Worm (Caenorhabditis elegans) whole organism, young adult: Measurements from ENCODE around the gene C48B4.7.

ENCODE experiments used
- B0035.1 ChIP-seq: sonication (generic microtip); optimal IDR thresholded peaks from 2 replicates; lab custom pipeline; 2016; ENCODE audit warnings: missing genetic modification characterization, mild to moderate bottlenecking, missing compliant biosample characterization, missing genotype, missing genetic modification reagents
- B0336.3 ChIP-seq: fragments of 200-800 bp; sonication (Bioruptor generic); IDR thresholded peaks from 2 replicates; pipeline ENCODE4 v1.3.6; 2022; ENCODE audit warnings: missing genetic modification characterization, missing compliant biosample characterization
- C06A6.2 ChIP-seq: fragments of 200-800 bp; sonication (Bioruptor generic); conservative IDR thresholded peaks from 2 replicates; pipeline ENCODE4 v1.3.6; 2022; ENCODE audit warnings: missing genetic modification characterization, missing compliant biosample characterization
- F10E7.11 ChIP-seq: sonication (generic microtip); optimal IDR thresholded peaks from 2 replicates; lab custom pipeline; 2017; ENCODE audit warnings: mild to moderate bottlenecking, missing genetic modification characterization, moderate library complexity, missing compliant biosample characterization
- F33H1.4 ChIP-seq: fragments of 200-800 bp; sonication (Bioruptor generic); IDR thresholded peaks from 2 replicates; pipeline ENCODE4 v1.3.6; 2022; ENCODE audit warnings: missing genetic modification reagents, missing genetic modification characterization, missing compliant biosample characterization
- F37B4.10 ChIP-seq: fragments of 200-800 bp; sonication (Bioruptor generic); IDR thresholded peaks from 2 replicates; pipeline ENCODE4 v1.3.6; 2022; ENCODE audit warnings: missing genetic modification characterization, missing compliant biosample characterization
- F49E8.2 ChIP-seq: sonication (generic microtip); optimal IDR thresholded peaks from 3 replicates; lab custom pipeline; 2017; ENCODE audit warnings: missing genetic modification characterization, mild to moderate bottlenecking, missing compliant biosample characterization, antibody characterized with exemption, moderate library complexity; ENCODE audit not compliant: insufficient read depth
- F57A8.1 ChIP-seq: fragments of 200-800 bp; sonication (Bioruptor generic); optimal IDR thresholded peaks from 2 replicates; lab custom pipeline; 2018; ENCODE audit warnings: mild to moderate bottlenecking, missing genetic modification characterization, moderate library complexity, missing compliant biosample characterization
- Y53F4B.3 ChIP-seq: fragments of 200-800 bp; sonication (Bioruptor generic); IDR thresholded peaks from 2 replicates; pipeline ENCODE4 v1.3.6; 2022; ENCODE audit warnings: missing genetic modification reagents, missing genetic modification characterization, missing compliant biosample characterization
- Y56A3A.18 ChIP-seq: fragments of 200-800 bp; sonication (Bioruptor generic); IDR thresholded peaks from 2 replicates; pipeline ENCODE4 v1.3.6; 2022; ENCODE audit warnings: missing genetic modification reagents, missing genetic modification characterization, missing compliant biosample characterization
- Y67H2A.10 ChIP-seq: fragments of 200-800 bp; sonication (Bioruptor generic); conservative IDR thresholded peaks from 2 replicates; pipeline ENCODE4 v1.3.6; 2022; ENCODE audit warnings: missing genetic modification reagents, missing genetic modification characterization, missing compliant biosample characterization
- aptf-3 ChIP-seq: fragments of 200-800 bp; sonication (Bioruptor generic); IDR thresholded peaks from 2 replicates; pipeline ENCODE4 v1.3.6; 2022; ENCODE audit warnings: missing genetic modification characterization, missing compliant biosample characterization
- atf-7 ChIP-seq: sonication (generic microtip); optimal IDR thresholded peaks from 2 replicates; lab custom pipeline; 2017; ENCODE audit warnings: mild to moderate bottlenecking, missing genetic modification characterization, missing compliant biosample characterization
- athp-1 ChIP-seq: sonication (generic microtip); optimal IDR thresholded peaks from 2 replicates; lab custom pipeline; 2017; ENCODE audit warnings: mild to moderate bottlenecking, missing genetic modification characterization, missing compliant biosample characterization
- bed-1 ChIP-seq: fragments of 200-800 bp; sonication (Bioruptor generic); IDR thresholded peaks from 2 replicates; pipeline ENCODE4 v1.3.6; 2022; ENCODE audit warnings: missing genetic modification reagents, missing genetic modification characterization, missing compliant biosample characterization
- ceh-27 ChIP-seq: fragments of 200-800 bp; sonication (Bioruptor generic); optimal IDR thresholded peaks from 2 replicates; lab custom pipeline; 2018; ENCODE audit warnings: mild to moderate bottlenecking, missing genetic modification characterization, moderate library complexity, missing compliant biosample characterization
- ceh-91 ChIP-seq: fragments of 200-800 bp; sonication (Bioruptor generic); IDR thresholded peaks from 2 replicates; pipeline ENCODE4 v1.3.6; 2022; ENCODE audit warnings: missing genetic modification reagents, missing genetic modification characterization, missing compliant biosample characterization
- efl-1 ChIP-seq: fragments of 150-350 bp; optimal IDR thresholded peaks from 2 replicates; lab custom pipeline; 2014; ENCODE audit warnings: missing biosample characterization, missing genetic modification reagents, missing genetic modification characterization
- egl-18 ChIP-seq: fragments of 200-800 bp; sonication (Bioruptor generic); IDR thresholded peaks from 2 replicates; pipeline ENCODE4 v1.3.6; 2022; ENCODE audit warnings: missing genetic modification reagents, missing genetic modification characterization, missing compliant biosample characterization
- egrh-3 ChIP-seq: fragments of 200-800 bp; sonication (Bioruptor generic); IDR thresholded peaks from 2 replicates; pipeline ENCODE4 v1.3.6; 2022; ENCODE audit warnings: missing genetic modification reagents, missing genetic modification characterization, missing compliant biosample characterization
- ekl-4 ChIP-seq: fragments of 200-800 bp; sonication (Bioruptor generic); IDR thresholded peaks from 2 replicates; pipeline ENCODE4 v1.3.6; 2022; ENCODE audit warnings: missing genetic modification reagents, missing genetic modification characterization, missing compliant biosample characterization
- him-1 ChIP-seq: sonication (generic microtip); optimal IDR thresholded peaks from 2 replicates; lab custom pipeline; 2016; ENCODE audit warnings: missing genotype, missing genetic modification reagents, missing genetic modification characterization, missing compliant biosample characterization
- hlh-26 ChIP-seq: fragments of 200-800 bp; sonication (Bioruptor generic); conservative IDR thresholded peaks from 2 replicates; pipeline ENCODE4 v1.3.6; 2022; ENCODE audit warnings: missing genetic modification reagents, missing genetic modification characterization, missing compliant biosample characterization
- hrde-1 ChIP-seq: sonication (generic microtip); optimal IDR thresholded peaks from 2 replicates; lab custom pipeline; 2016; ENCODE audit warnings: missing genetic modification characterization, mild to moderate bottlenecking, missing compliant biosample characterization, moderate library complexity, missing genotype, missing genetic modification reagents, borderline replicate concordance
- hsf-1 ChIP-seq: fragments of 200-800 bp; sonication (Bioruptor generic); IDR thresholded peaks from 2 replicates; pipeline ENCODE4 v1.3.6; 2022; ENCODE audit warnings: missing genetic modification reagents, missing genetic modification characterization, missing compliant biosample characterization
- lag-1 ChIP-seq: fragments of 200-800 bp; sonication (Bioruptor generic); IDR thresholded peaks from 2 replicates; pipeline ENCODE4 v1.3.6; 2022; ENCODE audit warnings: missing genetic modification reagents, missing genetic modification characterization, missing compliant biosample characterization
- let-607 ChIP-seq, 2 experiments: fragments of 200-800 bp in 1 of 2; sonication (Bioruptor generic) in 1 of 2; sonication (generic microtip) in 1 of 2; optimal IDR thresholded peaks; 2 replicates each; lab custom pipeline; 2016 to 2018; ENCODE audit warnings: mild to moderate bottlenecking in 2 of 2, missing compliant biosample characterization in 2 of 2, missing genetic modification characterization in 2 of 2, moderate library complexity in 2 of 2, missing genotype in 1 of 2
- lin-35 ChIP-seq, 3 experiments: fragments of 150-350 bp in 2 of 3; sonication (generic microtip) in 1 of 3; optimal IDR thresholded peaks; 2 replicates each; lab custom pipeline; 2014 to 2018; ENCODE audit warnings: missing biosample characterization in 3 of 3, missing genetic modification characterization in 3 of 3, missing genetic modification reagents in 3 of 3
- lin-40 ChIP-seq: sonication (generic microtip); optimal IDR thresholded peaks from 2 replicates; lab custom pipeline; 2016; ENCODE audit warnings: missing genetic modification characterization, mild to moderate bottlenecking, missing compliant biosample characterization, missing genotype, missing genetic modification reagents
- lsy-27 ChIP-seq: sonication (generic microtip); optimal IDR thresholded peaks from 2 replicates; lab custom pipeline; 2017; ENCODE audit warnings: missing genetic modification characterization, mild to moderate bottlenecking, missing compliant biosample characterization, antibody characterized with exemption, missing genotype, borderline replicate concordance; ENCODE audit not compliant: insufficient read depth
- madf-3 ChIP-seq: fragments of 200-800 bp; sonication (Bioruptor generic); IDR thresholded peaks from 2 replicates; pipeline ENCODE4 v1.3.6; 2022; ENCODE audit warnings: missing genetic modification reagents, missing genetic modification characterization, missing compliant biosample characterization
- mel-28 ChIP-seq: sonication (generic microtip); optimal IDR thresholded peaks from 2 replicates; lab custom pipeline; 2016; ENCODE audit warnings: borderline replicate concordance, mild to moderate bottlenecking, missing genetic modification characterization, missing compliant biosample characterization
- mxl-1 ChIP-seq: sonication (generic microtip); optimal IDR thresholded peaks from 2 replicates; lab custom pipeline; 2016; ENCODE audit warnings: missing genetic modification characterization, missing compliant biosample characterization
- nfya-1 ChIP-seq: sonication (generic microtip); optimal IDR thresholded peaks from 2 replicates; lab custom pipeline; 2017; ENCODE audit warnings: antibody characterized with exemption, missing compliant biosample characterization, missing genetic modification characterization, borderline replicate concordance; ENCODE audit not compliant: insufficient read depth
- nhr-179 ChIP-seq: sonication (generic microtip); optimal IDR thresholded peaks from 2 replicates; lab custom pipeline; 2016; ENCODE audit warnings: mild to moderate bottlenecking, missing genetic modification characterization, missing compliant biosample characterization
- nhr-27 ChIP-seq: fragments of 200-800 bp; sonication (Bioruptor generic); optimal IDR thresholded peaks from 2 replicates; lab custom pipeline; 2018; ENCODE audit warnings: mild to moderate bottlenecking, missing genetic modification characterization, moderate library complexity, missing compliant biosample characterization
- pha-4 ChIP-seq: fragments of 150-350 bp; sonication (generic microtip); optimal IDR thresholded peaks from 2 replicates; lab custom pipeline; 2014; ENCODE audit warnings: missing biosample characterization, missing genetic modification reagents, missing genetic modification characterization
- rec-8 ChIP-seq, 2 experiments: sonication (generic microtip); optimal IDR thresholded peaks; 2 replicates each; lab custom pipeline; 2016; ENCODE audit warnings: mild to moderate bottlenecking in 2 of 2, missing genetic modification characterization in 2 of 2, missing genetic modification reagents in 2 of 2, missing genotype in 2 of 2, missing biosample characterization in 1 of 2, missing compliant biosample characterization in 1 of 2, moderate library complexity in 1 of 2
- rpc-1 ChIP-seq, 2 experiments: fragments of 150-350 bp in 1 of 2; sonication (generic microtip) in 1 of 2; optimal IDR thresholded peaks; 2 replicates each; lab custom pipeline; 2014 to 2018; ENCODE audit warnings: missing biosample characterization in 1 of 2, missing genetic modification characterization in 1 of 2, missing genetic modification reagents in 1 of 2, missing genotype in 1 of 2
- sdz-38 ChIP-seq: sonication (generic microtip); optimal IDR thresholded peaks from 2 replicates; lab custom pipeline; 2016; ENCODE audit warnings: missing genotype, missing genetic modification characterization, missing compliant biosample characterization
- sea-2 ChIP-seq: fragments of 200-800 bp; sonication (Bioruptor generic); IDR thresholded peaks from 2 replicates; pipeline ENCODE4 v1.3.6; 2022; ENCODE audit warnings: missing genetic modification characterization, missing compliant biosample characterization
- snpc-1.3 ChIP-seq: sonication (generic microtip); optimal IDR thresholded peaks from 2 replicates; lab custom pipeline; 2017; ENCODE audit warnings: missing genetic modification characterization, mild to moderate bottlenecking, missing compliant biosample characterization, antibody characterized with exemption, moderate library complexity, missing genotype, missing genetic modification reagents; ENCODE audit not compliant: insufficient read depth
- tlf-1 ChIP-seq: fragments of 200-800 bp; sonication (Bioruptor generic); optimal IDR thresholded peaks from 2 replicates; lab custom pipeline; 2018; ENCODE audit warnings: mild to moderate bottlenecking, missing genetic modification characterization, missing compliant biosample characterization
- zim-3 ChIP-seq: sonication (generic microtip); optimal IDR thresholded peaks from 2 replicates; lab custom pipeline; 2017; ENCODE audit warnings: mild to moderate bottlenecking, missing genetic modification characterization, moderate library complexity, missing compliant biosample characterization
- ztf-25 ChIP-seq: fragments of 200-800 bp; sonication (Bioruptor generic); IDR thresholded peaks from 2 replicates; pipeline ENCODE4 v1.3.6; 2022; ENCODE audit warnings: missing genetic modification reagents, missing genetic modification characterization, missing compliant biosample characterization
- ztf-6 ChIP-seq: fragments of 200-800 bp; sonication (Bioruptor generic); IDR thresholded peaks from 2 replicates; pipeline ENCODE4 v1.3.6; 2022; ENCODE audit warnings: missing genetic modification reagents, missing genetic modification characterization, missing compliant biosample characterization

C48B4.7 gene

ce11 chrIII:9521410-9522090 is 37.7 kb downstream of the C48B4.7 start, which contains the start of the genes clu-1 and prp-40:
Gene clu-1 (minus strand): TSS chrIII:9521460.
Gene prp-40 (plus strand): TSS chrIII:9522075.
- TF ChIP-seq bed-1 (GFP tag; lab: Robert Waterston, UW) (no peak), lag-1 (GFP tag; lab: Robert Waterston, UW) (no peak), Y67H2A.10 (GFP tag; lab: Robert Waterston, UW) (no peak), C06A6.2 (GFP tag; lab: Robert Waterston, UW) (peak; percentile 54; the same call in 1 of the 2 replicates), efl-1 (GFP tag; lab: Kevin White, UChicago) (peak; percentile 54), lsy-27 (tag; lab: Kevin White, UChicago) (no peak), aptf-3 (GFP tag; lab: Robert Waterston, UW) (no peak), F57A8.1 (no peak), let-607 (tag; optimal IDR thresholded peaks at IDR 0.05; lab: Kevin White, UChicago) (peak in 1 of 2 experiments; percentile 54), B0035.1 (no peak), ekl-4 (GFP tag; lab: Robert Waterston, UW) (peak; percentile 85), hrde-1 (tag; lab: Kevin White, UChicago) (no peak), him-1 (tag; lab: Kevin White, UChicago) (peak; percentile 27), athp-1 (tag; lab: Kevin White, UChicago) (peak; percentile 5), F49E8.2 (peak; percentile 32), tlf-1 (GFP tag; lab: Kevin White, UChicago) (peak; percentile 69), F10E7.11 (tag; lab: Kevin White, UChicago) (no peak), mxl-1 (tag; lab: Kevin White, UChicago) (no peak), snpc-1.3 (tag; lab: Kevin White, UChicago) (peak; percentile 76), madf-3 (no peak), sdz-38 (tag; lab: Kevin White, UChicago) (no peak), ztf-25 (GFP tag; lab: Robert Waterston, UW) (no peak), egrh-3 (GFP tag; lab: Robert Waterston, UW) (no peak), nfya-1 (no peak), mel-28 (no peak), nhr-179 (tag; lab: Kevin White, UChicago) (no peak), egl-18 (no peak), sea-2 (GFP tag; lab: Robert Waterston, UW) (no peak), zim-3 (tag; lab: Kevin White, UChicago) (no peak), F33H1.4 (peak; percentile 70), atf-7 (peak; percentile 39), nhr-27 (tag; lab: Kevin White, UChicago) (no peak), ceh-91 (GFP tag; lab: Robert Waterston, UW) (peak; percentile 67), F37B4.10 (GFP tag; lab: Robert Waterston, UW) (no peak), hlh-26 (no peak), Y56A3A.18 (GFP tag; lab: Robert Waterston, UW) (no peak), lin-40 (tag; lab: Kevin White, UChicago) (peak; percentile 85), B0336.3 (peak; percentile 80), rpc-1 (optimal IDR thresholded peaks at IDR 0.05; lab: Kevin White, UChicago) (no peak), rpc-1 (tag; optimal IDR thresholded peaks at IDR 0.05; lab: Kevin White, UChicago) (no peak), Y53F4B.3 (no peak), rec-8 (tag; optimal IDR thresholded peaks at IDR 0.05; lab: Kevin White, UChicago) (no peak), ceh-27 (peak; percentile 85), lin-35 (GFP tag; optimal IDR thresholded peaks at IDR 0.05; lab: Kevin White, UChicago) (peak in 2 of 3 experiments; percentile 28 to 83), hsf-1 (GFP tag; lab: Robert Waterston, UW) (peak; percentile 35; the same call in 1 of the 2 replicates), ztf-6 (GFP tag; lab: Robert Waterston, UW) (no peak), pha-4 (tag; lab: Kevin White, UChicago) (no peak)
